Fruit fly (Drosophila melanogaster) whole organism, embryonic: ENCODE data around the gene Iyd.

Source experiments
- Aef1 ChIP-seq: fragments of 200-800 bp; sonication (Bioruptor generic); IDR thresholded peaks from 3 replicates; pipeline ENCODE4 v1.3.6; 2022; ENCODE audit warnings: missing biosample characterization, missing genetic modification characterization
- Bgb ChIP-seq: fragments of 200-800 bp; sonication (Bioruptor generic); IDR thresholded peaks from 2 replicates; pipeline ENCODE4 v1.3.6; 2022; ENCODE audit warnings: missing biosample characterization, missing genetic modification characterization; ENCODE audit not compliant: partially characterized antibody
- CG10654 ChIP-seq: fragments of 200-800 bp; sonication (Bioruptor generic); optimal IDR thresholded peaks from 2 replicates; lab custom pipeline; 2016; ENCODE audit warnings: missing biosample characterization, missing genetic modification characterization
- CG11504 ChIP-seq: fragments of 200-800 bp; sonication (Bioruptor generic); optimal IDR thresholded peaks from 3 replicates; lab custom pipeline; 2019; ENCODE audit warnings: missing biosample characterization, mild to moderate bottlenecking, missing genetic modification characterization, moderate library complexity
- CG17612 ChIP-seq: fragments of 200-800 bp; sonication (Bioruptor generic); IDR thresholded peaks from 2 replicates; pipeline ENCODE4 v1.3.6; 2022; ENCODE audit warnings: missing biosample characterization, missing genetic modification characterization
- CG18619 ChIP-seq: fragments of 200-800 bp; sonication (Bioruptor generic); optimal IDR thresholded peaks from 3 replicates; lab custom pipeline; 2017; ENCODE audit warnings: missing biosample characterization, mild to moderate bottlenecking, missing genetic modification characterization
- CG3065 ChIP-seq: fragments of 200-800 bp; sonication (Bioruptor generic); optimal IDR thresholded peaks from 2 replicates; lab custom pipeline; 2016; ENCODE audit warnings: missing biosample characterization, missing genetic modification characterization
- CG33557 ChIP-seq: fragments of 200-800 bp; sonication (Bioruptor generic); optimal IDR thresholded peaks from 2 replicates; lab custom pipeline; 2019; ENCODE audit warnings: missing biosample characterization, mild to moderate bottlenecking, missing genetic modification characterization, moderate library complexity
- CG4282 ChIP-seq: fragments of 200-800 bp; sonication (Bioruptor generic); optimal IDR thresholded peaks from 2 replicates; lab custom pipeline; 2016; ENCODE audit warnings: missing biosample characterization, missing genetic modification characterization
- CG5245 ChIP-seq: fragments of 200-800 bp; sonication (Bioruptor generic); optimal IDR thresholded peaks from 3 replicates; lab custom pipeline; 2016; ENCODE audit warnings: missing biosample characterization, missing genetic modification characterization
- CG5953 ChIP-seq: fragments of 200-800 bp; sonication (Bioruptor generic); IDR thresholded peaks from 2 replicates; pipeline ENCODE4 v1.3.6; 2022; ENCODE audit warnings: missing biosample characterization, missing genetic modification characterization
- CG7357 ChIP-seq: fragments of 200-800 bp; sonication (Bioruptor generic); IDR thresholded peaks from 3 replicates; pipeline ENCODE4 v1.3.6; 2022; ENCODE audit warnings: missing biosample characterization, missing genetic modification characterization
- CG7556 ChIP-seq: fragments of 200-800 bp; sonication (Bioruptor generic); optimal IDR thresholded peaks from 2 replicates; lab custom pipeline; 2017; ENCODE audit warnings: missing biosample characterization, mild to moderate bottlenecking, missing genetic modification characterization
- CG7928 ChIP-seq: fragments of 200-800 bp; sonication (Bioruptor generic); optimal IDR thresholded peaks from 2 replicates; lab custom pipeline; 2017; ENCODE audit warnings: missing biosample characterization, mild to moderate bottlenecking, missing genetic modification characterization
- Dad ChIP-seq: fragments of 200-800 bp; sonication (Bioruptor generic); optimal IDR thresholded peaks from 3 replicates; lab custom pipeline; 2016; ENCODE audit warnings: missing biosample characterization, missing genetic modification characterization
- Doc3 ChIP-seq: fragments of 200-800 bp; sonication (Bioruptor generic); IDR thresholded peaks from 3 replicates; pipeline ENCODE4 v1.3.6; 2022; ENCODE audit warnings: missing biosample characterization, missing genetic modification characterization; ENCODE audit not compliant: partially characterized antibody
- Dp ChIP-seq: fragments of 200-800 bp; sonication (Bioruptor generic); optimal IDR thresholded peaks from 2 replicates; lab custom pipeline; 2018; ENCODE audit warnings: missing biosample characterization, mild to moderate bottlenecking, missing genetic modification characterization, moderate library complexity
- E2f1 ChIP-seq: fragments of 200-800 bp; sonication (Bioruptor generic); IDR thresholded peaks from 2 replicates; pipeline ENCODE4 v1.3.6; 2022; ENCODE audit warnings: missing biosample characterization, missing genetic modification characterization
- H2.0 ChIP-seq: fragments of 200-800 bp; sonication (Bioruptor generic); IDR thresholded peaks from 2 replicates; pipeline ENCODE4 v1.3.6; 2022; ENCODE audit warnings: missing biosample characterization, missing genetic modification characterization
- HHEX ChIP-seq: fragments of 200-800 bp; sonication (Bioruptor generic); optimal IDR thresholded peaks from 3 replicates; lab custom pipeline; 2017; ENCODE audit warnings: missing biosample characterization, mild to moderate bottlenecking, missing genetic modification characterization, missing genetic modification reagents
- HmgD ChIP-seq: fragments of 200-800 bp; sonication (Bioruptor generic); optimal IDR thresholded peaks from 3 replicates; lab custom pipeline; 2016; ENCODE audit warnings: missing biosample characterization, missing genetic modification characterization
- Lpt ChIP-seq: fragments of >200 bp; optimal IDR thresholded peaks from 2 replicates; lab custom pipeline; 2018; ENCODE audit warnings: missing biosample characterization, missing genetic modification characterization
- Mad ChIP-seq: fragments of 200-800 bp; sonication (Bioruptor generic); optimal IDR thresholded peaks from 2 replicates; lab custom pipeline; 2016; ENCODE audit warnings: missing biosample characterization, missing genetic modification characterization
- Max ChIP-seq: fragments of 200-800 bp; sonication (Bioruptor generic); optimal IDR thresholded peaks from 2 replicates; lab custom pipeline; 2016; ENCODE audit warnings: missing biosample characterization, mild to moderate bottlenecking, missing genetic modification characterization
- NC2β ChIP-seq: fragments of 200-800 bp; sonication (Bioruptor generic); optimal IDR thresholded peaks from 2 replicates; lab custom pipeline; 2016; ENCODE audit warnings: missing biosample characterization, missing genetic modification characterization
- NFAT ChIP-seq: fragments of 200-800 bp; sonication (Bioruptor generic); IDR thresholded peaks from 2 replicates; pipeline ENCODE4 v1.3.6; 2022; ENCODE audit warnings: missing biosample characterization, missing genetic modification characterization
- Nf-YA ChIP-seq: fragments of 200-800 bp; sonication (Bioruptor generic); IDR thresholded peaks from 2 replicates; pipeline ENCODE4 v1.3.6; 2022; ENCODE audit warnings: missing biosample characterization, missing genetic modification characterization
- ab ChIP-seq: fragments of 200-800 bp; sonication (Bioruptor generic); optimal IDR thresholded peaks from 2 replicates; lab custom pipeline; 2016; ENCODE audit warnings: missing biosample characterization, missing genetic modification characterization
- ac ChIP-seq: fragments of 200-800 bp; sonication (Bioruptor generic); optimal IDR thresholded peaks from 3 replicates; lab custom pipeline; 2017; ENCODE audit warnings: missing biosample characterization, mild to moderate bottlenecking, missing genetic modification characterization
- chm ChIP-seq: fragments of 200-800 bp; sonication (Bioruptor generic); IDR thresholded peaks from 2 replicates; pipeline ENCODE4 v1.3.6; 2022; ENCODE audit warnings: missing biosample characterization, missing genetic modification characterization
- crc ChIP-seq: fragments of 200-800 bp; sonication (Bioruptor generic); optimal IDR thresholded peaks from 2 replicates; lab custom pipeline; 2016; ENCODE audit warnings: missing biosample characterization, missing genetic modification characterization
- da ChIP-seq: fragments of 200-800 bp; sonication (Bioruptor generic); optimal IDR thresholded peaks from 2 replicates; lab custom pipeline; 2016; ENCODE audit warnings: missing biosample characterization, missing genetic modification characterization
- dimm ChIP-seq: fragments of 200-800 bp; sonication (Bioruptor generic); IDR thresholded peaks from 2 replicates; pipeline ENCODE4 v1.3.6; 2022; ENCODE audit warnings: missing biosample characterization, missing genetic modification characterization
- emc ChIP-seq: fragments of 200-800 bp; sonication (Bioruptor generic); optimal IDR thresholded peaks from 2 replicates; lab custom pipeline; 2016; ENCODE audit warnings: missing biosample characterization, missing genetic modification characterization
- ftz-f1 ChIP-seq: fragments of 200-800 bp; sonication (Bioruptor generic); optimal IDR thresholded peaks from 2 replicates; lab custom pipeline; 2016; ENCODE audit warnings: missing biosample characterization, missing genetic modification characterization
- grau ChIP-seq: fragments of 200-800 bp; optimal IDR thresholded peaks from 3 replicates; lab custom pipeline; 2019; ENCODE audit warnings: missing biosample characterization, mild to moderate bottlenecking, missing genetic modification characterization, moderate library complexity
- kah ChIP-seq: fragments of 200-800 bp; sonication (Bioruptor generic); optimal IDR thresholded peaks from 2 replicates; lab custom pipeline; 2018; ENCODE audit warnings: missing biosample characterization, mild to moderate bottlenecking, missing genetic modification characterization
- kni ChIP-seq: fragments of 200-800 bp; sonication (Bioruptor generic); optimal IDR thresholded peaks from 3 replicates; lab custom pipeline; 2017; ENCODE audit warnings: mild to moderate bottlenecking, missing biosample characterization, missing genetic modification reagents, missing genetic modification characterization
- lmd ChIP-seq: fragments of 200-800 bp; sonication (Bioruptor generic); IDR thresholded peaks from 2 replicates; pipeline ENCODE4 v1.3.6; 2022; ENCODE audit warnings: missing biosample characterization, missing genetic modification characterization
- mam ChIP-seq: fragments of 200-800 bp; sonication (Bioruptor generic); optimal IDR thresholded peaks from 3 replicates; lab custom pipeline; 2016; ENCODE audit warnings: missing biosample characterization, missing genetic modification characterization
- mirr ChIP-seq: fragments of 200-800 bp; sonication (Bioruptor generic); optimal IDR thresholded peaks from 3 replicates; lab custom pipeline; 2018; ENCODE audit warnings: missing biosample characterization, mild to moderate bottlenecking, missing genetic modification characterization
- prd ChIP-seq, 3 experiments: fragments of >200 bp in 2 of 3; fragments of 200-800 bp in 1 of 3; sonication (Bioruptor generic) in 1 of 3; optimal IDR thresholded peaks in 2 of 3; IDR thresholded peaks in 1 of 3; 2 replicates in 2 of 3; 3 replicates in 1 of 3; pipeline versions ENCODE4 v1.3.6 to Lab custom; 2017 to 2022; ENCODE audit warnings: missing biosample characterization in 1 of 3, missing genetic modification characterization in 1 of 3
- psq ChIP-seq: fragments of 200-800 bp; sonication (Bioruptor generic); optimal IDR thresholded peaks from 2 replicates; lab custom pipeline; 2017; ENCODE audit warnings: missing biosample characterization, missing genetic modification characterization
- pum ChIP-seq: fragments of 200-800 bp; sonication (Bioruptor generic); optimal IDR thresholded peaks from 2 replicates; lab custom pipeline; 2016; ENCODE audit warnings: missing biosample characterization, missing genetic modification characterization
- ranshi ChIP-seq: fragments of 200-800 bp; sonication (Bioruptor generic); IDR thresholded peaks from 2 replicates; pipeline ENCODE4 v1.3.6; 2022; ENCODE audit warnings: missing biosample characterization, missing genetic modification characterization
- sim ChIP-seq: fragments of 200-800 bp; sonication (Bioruptor generic); IDR thresholded peaks from 2 replicates; pipeline ENCODE4 v1.3.6; 2022; ENCODE audit warnings: missing biosample characterization, missing genetic modification characterization
- sug ChIP-seq: fragments of 200-800 bp; optimal IDR thresholded peaks from 2 replicates; lab custom pipeline; 2019; ENCODE audit warnings: missing biosample characterization, mild to moderate bottlenecking, missing genetic modification characterization, moderate library complexity
- twi ChIP-seq: fragments of 200-800 bp; optimal IDR thresholded peaks from 2 replicates; lab custom pipeline; 2019; ENCODE audit warnings: missing biosample characterization, mild to moderate bottlenecking, missing genetic modification characterization, moderate library complexity
- vnd ChIP-seq: fragments of 200-800 bp; sonication (Bioruptor generic); IDR thresholded peaks from 3 replicates; pipeline ENCODE4 v1.3.6; 2022; ENCODE audit warnings: missing biosample characterization, missing genetic modification characterization; ENCODE audit not compliant: partially characterized antibody
- wdn ChIP-seq: fragments of 200-800 bp; sonication (Bioruptor generic); IDR thresholded peaks from 2 replicates; pipeline ENCODE4 v1.3.6; 2022; ENCODE audit warnings: missing biosample characterization, missing genetic modification characterization

Gene Iyd

DNA sequence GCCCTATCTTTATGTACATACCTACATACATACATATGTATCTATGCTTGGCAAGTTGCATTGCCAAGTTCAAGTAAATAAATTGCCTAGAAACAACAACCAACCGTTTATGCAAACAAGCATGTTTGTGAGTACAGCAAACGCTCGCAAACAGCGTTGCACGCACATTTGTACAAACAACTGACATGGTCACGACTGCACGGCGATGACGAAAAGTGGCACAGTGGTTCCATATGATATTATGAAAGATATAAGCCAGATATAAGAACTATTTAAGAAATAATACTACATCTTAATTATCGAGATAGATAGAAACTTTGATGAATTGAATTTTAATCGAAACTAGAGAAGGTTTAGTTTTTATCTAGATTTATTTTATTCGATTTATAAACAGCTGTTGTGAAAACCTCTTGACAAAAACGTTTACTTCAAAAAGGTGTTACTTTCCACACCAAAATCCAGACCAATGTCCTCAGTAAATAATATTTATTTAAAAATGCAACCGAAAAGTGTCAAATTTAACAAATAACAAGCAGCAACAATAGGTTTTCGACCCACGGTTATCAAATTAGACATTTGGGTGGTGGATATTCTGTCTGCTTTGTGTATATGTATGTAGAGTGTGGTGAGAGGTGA lies 6.1 kb downstream of the Iyd start (continued):
- TF ChIP-seq CG11504 (peak; percentile 96), CG4282 (peak; percentile 83), pum (GFP tag; lab: Kevin White, UChicago) (peak; percentile 75), psq (peak; percentile 75), ranshi (peak; percentile 53; the same call in 1 of the 2 replicates), twi (tag; lab: Kevin White, UChicago) (peak; percentile 81), Dp (GFP tag; lab: Kevin White, UChicago) (no peak), NFAT (GFP tag; lab: Robert Waterston, UW) (no peak), Dad (GFP tag; lab: Kevin White, UChicago) (peak; percentile 63), kah (GFP tag; lab: Kevin White, UChicago) (peak; percentile 82), crc (GFP tag; lab: Kevin White, UChicago) (peak; percentile 61), CG7928 (GFP tag; lab: Kevin White, UChicago) (peak; percentile 14), CG18619 (GFP tag; lab: Kevin White, UChicago) (peak; percentile 93), vnd (GFP tag; lab: Robert Waterston, UW) (peak; percentile 50; the same call in 1 of the 3 replicates), CG5953 (GFP tag; lab: Robert Waterston, UW) (peak; percentile 89), NC2β (peak; percentile 79), CG17612 (peak; percentile 31; the same call in 1 of the 2 replicates), Aef1 (GFP tag; lab: Robert Waterston, UW) (peak; percentile 59), Max (peak; percentile 93), E2f1 (GFP tag; lab: Robert Waterston, UW) (peak; percentile 84), da (GFP tag; lab: Kevin White, UChicago) (peak; percentile 67), ftz-f1 (GFP tag; lab: Kevin White, UChicago) (no peak), HmgD (GFP tag; lab: Kevin White, UChicago) (no peak), Mad (GFP tag; lab: Kevin White, UChicago) (peak; percentile 77), Lpt (GFP tag; lab: Kevin White, UChicago) (no peak), Bgb (GFP tag; lab: Robert Waterston, UW) (no peak), Doc3 (GFP tag; lab: Robert Waterston, UW) (no peak), grau (tag; lab: Kevin White, UChicago) (peak; percentile 92), ab (GFP tag; lab: Kevin White, UChicago) (peak; percentile 51), CG3065 (GFP tag; lab: Kevin White, UChicago) (peak; percentile 68), CG10654 (GFP tag; lab: Kevin White, UChicago) (peak; percentile 52), lmd (peak; percentile 84; the same call in 1 of the 2 replicates), ac (peak; percentile 75), sug (peak; percentile 78), CG33557 (GFP tag; lab: Kevin White, UChicago) (peak; percentile 85), H2.0 (GFP tag; lab: Robert Waterston, UW) (peak; percentile 54), wdn (no peak), sim (GFP tag; lab: Robert Waterston, UW) (peak; percentile 71), Nf-YA (GFP tag; lab: Robert Waterston, UW) (peak; percentile 82), dimm (GFP tag; lab: Robert Waterston, UW) (peak; percentile 4; the same call in 1 of the 2 replicates), prd (optimal IDR thresholded peaks at IDR 0.05; lab: Kevin White, UChicago) (no peak), prd (GFP tag; IDR thresholded peaks at IDR 0.05; lab: Robert Waterston, UW) (peak; percentile 85), mam (GFP tag; lab: Kevin White, UChicago) (peak; percentile 71), emc (peak; percentile 46), chm (GFP tag; lab: Robert Waterston, UW) (peak; percentile 94; the same call in 1 of the 2 replicates), CG5245 (GFP tag; lab: Kevin White, UChicago) (peak; percentile 68), CG7556 (peak; percentile 98), HHEX (GFP tag; lab: Kevin White, UChicago) (peak; percentile 87), mirr (GFP tag; lab: Kevin White, UChicago) (peak; percentile 19), kni (peak; percentile 93), CG7357 (GFP tag; lab: Robert Waterston, UW) (no peak; the same call in none of the 3 replicates)
